Fruit fly (Drosophila melanogaster) whole organism, wandering third instar larva: Measurements from ENCODE around the gene Uck.
A peak's percentile ranks its signal among the peaks of the same experiment; 100 is the strongest.

Experiments
- Abd-B ChIP-seq: fragments of >200 bp; optimal IDR thresholded peaks from 2 replicates; lab custom pipeline; 2017; ENCODE audit warnings: missing biosample characterization, missing genetic modification characterization
- CG32264 ChIP-seq: fragments of 200-800 bp; sonication (Bioruptor generic); optimal IDR thresholded peaks from 2 replicates; lab custom pipeline; 2016; ENCODE audit warnings: missing biosample characterization, missing genetic modification characterization
- CrebA ChIP-seq: fragments of 200-800 bp; sonication (Bioruptor generic); optimal IDR thresholded peaks from 2 replicates; lab custom pipeline; 2016; ENCODE audit warnings: missing biosample characterization, mild to moderate bottlenecking, missing genetic modification characterization, borderline replicate concordance
- Dfd ChIP-seq: fragments of >200 bp; optimal IDR thresholded peaks from 2 replicates; lab custom pipeline; 2017; ENCODE audit warnings: missing biosample characterization, missing genetic modification characterization
- Dif ChIP-seq: fragments of 200-275, 200-300 bp; sonication (Bioruptor generic); optimal IDR thresholded peaks from 2 replicates; lab custom pipeline; 2018; ENCODE audit warnings: missing biosample characterization, missing genetic modification characterization; ENCODE audit not compliant: partially characterized antibody
- GATAd ChIP-seq: sonication (Bioruptor generic); optimal IDR thresholded peaks from 2 replicates; lab custom pipeline; 2016; ENCODE audit warnings: missing biosample characterization, missing genetic modification characterization
- HLH106 ChIP-seq: fragments of 200-800 bp; optimal IDR thresholded peaks from 3 replicates; lab custom pipeline; 2019; ENCODE audit warnings: missing biosample characterization, mild to moderate bottlenecking, missing genetic modification characterization, moderate library complexity
- Hnf4 ChIP-seq: fragments of 200-800 bp; sonication (Bioruptor generic); optimal IDR thresholded peaks from 2 replicates; lab custom pipeline; 2016; ENCODE audit warnings: missing biosample characterization, mild to moderate bottlenecking, missing genetic modification characterization
- Hr83 ChIP-seq: fragments of 200-300 bp; sonication (Bioruptor generic); optimal IDR thresholded peaks from 2 replicates; lab custom pipeline; 2016; ENCODE audit warnings: missing biosample characterization, mild to moderate bottlenecking, missing genetic modification characterization, moderate library complexity; ENCODE audit not compliant: poor library complexity, severe bottlenecking
- Jra ChIP-seq: sonication (Bioruptor generic); optimal IDR thresholded peaks from 2 replicates; lab custom pipeline; 2016; ENCODE audit warnings: missing biosample characterization, missing genetic modification characterization
- Myc ChIP-seq: fragments of >200 bp; optimal IDR thresholded peaks from 2 replicates; lab custom pipeline; 2017
- N ChIP-seq: fragments of >200 bp; optimal IDR thresholded peaks from 2 replicates; lab custom pipeline; 2018; ENCODE audit warnings: missing biosample characterization, missing external identifiers, missing genetic modification characterization
- OdsH ChIP-seq: fragments of 200-800 bp; sonication (Bioruptor generic); optimal IDR thresholded peaks from 2 replicates; lab custom pipeline; 2016; ENCODE audit warnings: missing biosample characterization, mild to moderate bottlenecking, missing genetic modification characterization
- Rel ChIP-seq, 2 experiments: fragments of 200-800 bp; sonication (Bioruptor generic) in 1 of 2; optimal IDR thresholded peaks; 2 replicates in 1 of 2; 3 replicates in 1 of 2; lab custom pipeline; 2016 to 2019; ENCODE audit warnings: mild to moderate bottlenecking in 2 of 2, missing biosample characterization in 2 of 2, missing genetic modification characterization in 2 of 2, moderate library complexity in 1 of 2
- Sp1 ChIP-seq: fragments of 200-800 bp; sonication (Bioruptor generic); optimal IDR thresholded peaks from 3 replicates; lab custom pipeline; 2019; ENCODE audit warnings: missing biosample characterization, mild to moderate bottlenecking, missing genetic modification characterization, moderate library complexity
- br ChIP-seq: fragments of 200-800 bp; sonication (Bioruptor generic); optimal IDR thresholded peaks from 2 replicates; lab custom pipeline; 2016; ENCODE audit warnings: missing biosample characterization, missing genetic modification characterization
- dl ChIP-seq, 2 experiments: fragments of 175-275, 200-275 bp in 1 of 2; fragments of 200-275 bp in 1 of 2; sonication (Bioruptor generic); optimal IDR thresholded peaks; lab custom pipeline; 2018; ENCODE audit warnings: mild to moderate bottlenecking in 2 of 2, missing biosample characterization in 2 of 2, missing genetic modification characterization in 2 of 2, moderate library complexity in 2 of 2; ENCODE audit not compliant: partially characterized antibody in 2 of 2, insufficient read depth in 1 of 2
- dmrt93B ChIP-seq: fragments of 200-800 bp; sonication (Bioruptor generic); optimal IDR thresholded peaks from 2 replicates; lab custom pipeline; 2018; ENCODE audit warnings: missing biosample characterization, mild to moderate bottlenecking, missing genetic modification characterization
- dsf ChIP-seq: sonication (Bioruptor generic); optimal IDR thresholded peaks from 2 replicates; lab custom pipeline; 2016; ENCODE audit warnings: missing biosample characterization, missing genetic modification characterization, borderline replicate concordance
- foxo ChIP-seq, 2 experiments: fragments of 200-800 bp; sonication (Bioruptor generic); optimal IDR thresholded peaks; 2 replicates in 1 of 2; 3 replicates in 1 of 2; lab custom pipeline; 2016 to 2017; ENCODE audit warnings: missing biosample characterization in 2 of 2, missing genetic modification characterization in 2 of 2
- h ChIP-seq: fragments of 200-800 bp; sonication (Bioruptor generic); optimal IDR thresholded peaks from 3 replicates; lab custom pipeline; 2016; ENCODE audit warnings: missing biosample characterization, mild to moderate bottlenecking, missing genetic modification characterization
- jim ChIP-seq: fragments of 175-275, 200-325 bp; sonication (Bioruptor generic); optimal IDR thresholded peaks from 2 replicates; lab custom pipeline; 2016; ENCODE audit warnings: missing biosample characterization, mild to moderate bottlenecking, missing genetic modification characterization
- lola ChIP-seq: fragments of >200 bp; optimal IDR thresholded peaks from 2 replicates; lab custom pipeline; 2017; ENCODE audit warnings: missing biosample characterization, missing genetic modification characterization
- psq ChIP-seq: fragments of 200-800 bp; sonication (Bioruptor generic); optimal IDR thresholded peaks from 3 replicates; lab custom pipeline; 2017; ENCODE audit warnings: missing biosample characterization, mild to moderate bottlenecking, missing genetic modification characterization, moderate library complexity
- rgr ChIP-seq: fragments of 200-800 bp; sonication (Bioruptor generic); optimal IDR thresholded peaks from 3 replicates; lab custom pipeline; 2016; ENCODE audit warnings: missing biosample characterization, mild to moderate bottlenecking, missing genetic modification characterization
- sage ChIP-seq: fragments of 200-800 bp; sonication (Bioruptor generic); optimal IDR thresholded peaks from 2 replicates; lab custom pipeline; 2016; ENCODE audit warnings: missing biosample characterization, mild to moderate bottlenecking, missing genetic modification characterization
- tai ChIP-seq: sonication (Bioruptor generic); optimal IDR thresholded peaks from 2 replicates; lab custom pipeline; 2016; ENCODE audit warnings: missing biosample characterization, missing genetic modification characterization
- woc ChIP-seq: sonication (Bioruptor generic); optimal IDR thresholded peaks from 2 replicates; lab custom pipeline; 2016; ENCODE audit warnings: missing biosample characterization, mild to moderate bottlenecking, missing genetic modification characterization

The Uck gene

dm6 chr3R:24267580-24268202, 22.3 kb upstream of the Uck start:
- TF ChIP-seq jim (no peak), Sp1 (GFP tag; lab: Kevin White, UChicago) (no peak), br (no peak), Dfd (GFP tag; lab: Kevin White, UChicago) (no peak), sage (GFP tag; lab: Kevin White, UChicago) (no peak), dmrt93B (GFP tag; lab: Kevin White, UChicago) (no peak), woc (GFP tag; lab: Kevin White, UChicago) (no peak), dl (GFP tag; optimal IDR thresholded peaks at IDR 0.05; lab: Kevin White, UChicago; ENCODE audit: insufficient read depth in 1 of 2, partially characterized antibody in 2 of 2) (no peak), rgr (GFP tag; lab: Kevin White, UChicago) (no peak), Dif (GFP tag; lab: Kevin White, UChicago) (no peak), dsf (GFP tag; lab: Kevin White, UChicago) (no peak)
- TF ChIP-seq, all 38 proteins: peak for 0

- no peak for TF ChIP-seq HLH106 (tag; lab: Kevin White, UChicago)
- no peak for TF ChIP-seq psq (GFP tag; lab: Kevin White, UChicago)
- TF ChIP-seq CrebA (GFP tag; lab: Kevin White, UChicago): no peak
- no peak for TF ChIP-seq Rel (GFP tag; optimal IDR thresholded peaks at IDR 0.05; lab: Kevin White, UChicago)
- TF ChIP-seq Rel (tag; optimal IDR thresholded peaks at IDR 0.05; lab: Kevin White, UChicago): peak; percentile 85
- TF ChIP-seq GATAd (GFP tag; lab: Kevin White, UChicago): no peak
- TF ChIP-seq dmrt93B (GFP tag; lab: Kevin White, UChicago): no peak
Observed at dm6 chr3R:24268293-24268692, 21.7 kb upstream of the Uck start.

DNA sequence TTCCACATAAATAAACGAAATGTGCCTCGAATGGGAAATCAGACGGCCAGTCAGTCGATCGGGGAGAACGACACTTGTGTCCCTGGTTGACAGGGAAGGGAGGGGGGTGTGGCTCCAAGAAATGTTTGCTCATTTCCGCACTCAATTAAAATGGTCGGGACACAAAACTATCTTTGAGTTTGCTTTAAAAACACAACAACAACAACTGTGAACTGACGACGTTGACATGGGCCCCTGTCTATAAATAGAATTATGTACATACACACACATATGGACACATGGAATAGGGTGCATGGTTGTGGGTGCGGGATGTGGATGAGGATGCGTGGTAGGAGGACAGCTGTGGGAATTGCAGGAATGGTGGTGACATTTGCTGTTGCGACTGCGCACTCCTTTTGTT, 19.9 kb upstream of the Uck start:
- TF ChIP-seq HLH106 (tag; lab: Kevin White, UChicago) (no peak), Myc (lab: Kevin White, UChicago) (no peak), dl (GFP tag; optimal IDR thresholded peaks at IDR 0.05; lab: Kevin White, UChicago; ENCODE audit: insufficient read depth in 1 of 2, partially characterized antibody in 2 of 2) (no peak), lola (GFP tag; lab: Kevin White, UChicago) (no peak), CG32264 (GFP tag; lab: Kevin White, UChicago) (no peak), jim (no peak), tai (GFP tag; lab: Kevin White, UChicago) (no peak), Abd-B (GFP tag; lab: Kevin White, UChicago) (no peak), Hr83 (GFP tag; lab: Kevin White, UChicago) (no peak), dmrt93B (GFP tag; lab: Kevin White, UChicago) (no peak), Jra (GFP tag; lab: Kevin White, UChicago) (no peak)

dm6 chr3R:24270578-24270977, 19.4 kb upstream of the Uck start:
- TF ChIP-seq jim (no peak), HLH106 (tag; lab: Kevin White, UChicago) (no peak), foxo (GFP tag; optimal IDR thresholded peaks at IDR 0.05; lab: Kevin White, UChicago) (no peak)

DNA sequence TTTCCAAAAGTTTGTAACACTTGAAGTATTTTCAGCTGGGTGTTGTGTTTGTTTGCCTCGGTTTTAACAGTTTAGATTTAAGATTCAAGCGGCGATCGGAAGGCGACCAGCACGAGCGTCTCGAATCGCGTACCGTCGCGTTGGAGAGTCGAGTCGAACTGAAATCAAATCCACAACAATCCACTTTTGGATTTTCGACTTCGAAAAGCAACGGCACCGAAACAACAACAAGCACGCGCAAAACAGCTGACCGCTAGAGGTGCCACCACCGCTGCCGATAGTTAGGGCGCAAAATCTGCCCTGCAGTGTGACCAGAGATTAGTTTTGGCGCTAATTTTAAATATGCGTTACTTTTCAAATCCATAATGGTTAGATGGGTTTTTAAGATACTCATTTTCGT, 18.9 kb upstream of the Uck start, which contains the start of gene jar:
Gene jar (minus strand): TSS at position 163 of the 400 bp plus-strand sequence.
- TF ChIP-seq Myc (lab: Kevin White, UChicago) (peak; percentile 54), Sp1 (GFP tag; lab: Kevin White, UChicago) (peak; percentile 36), jim (peak; percentile 1), HLH106 (tag; lab: Kevin White, UChicago) (peak; percentile 17), br (peak; percentile 12), dsf (GFP tag; lab: Kevin White, UChicago) (no peak), Hr83 (GFP tag; lab: Kevin White, UChicago) (peak; percentile 61), lola (GFP tag; lab: Kevin White, UChicago) (no peak), rgr (GFP tag; lab: Kevin White, UChicago) (peak; percentile 1), Jra (GFP tag; lab: Kevin White, UChicago) (peak; percentile 57), Hnf4 (GFP tag; lab: Kevin White, UChicago) (no peak), Dif (GFP tag; lab: Kevin White, UChicago) (peak; percentile 49), OdsH (peak; percentile 4), h (GFP tag; lab: Kevin White, UChicago) (peak; percentile 64), Rel (GFP tag; optimal IDR thresholded peaks at IDR 0.05; lab: Kevin White, UChicago) (no peak), Rel (tag; optimal IDR thresholded peaks at IDR 0.05; lab: Kevin White, UChicago) (peak; percentile 85), N (no peak)
